Fruit fly (Drosophila melanogaster): ENCODE measurements around the gene Ask1.

- no peak for TF ChIP-seq CG17806 (tag; optimal IDR thresholded peaks at IDR 0.05)
- TF ChIP-seq CG13204 (GFP tag; optimal IDR thresholded peaks at IDR 0.05), result no peak
Measured at dm6 chr3R:19910302-19911029, 30.9 kb downstream of the Ask1 start.

Measured in whole organism, pupa.